Fruit fly (Drosophila melanogaster): ENCODE results near the gene Wdr82.

The Wdr82 gene

dm6 chr2L:8365701-8366643, 8.3 kb upstream of the Wdr82 start, which contains the start of gene Pp2A-29B (continued):
- TF ChIP-seq zf30C (GFP tag; optimal IDR thresholded peaks at IDR 0.05) = peak; percentile 10
- TF ChIP-seq Bteb2 (GFP tag; optimal IDR thresholded peaks at IDR 0.05) = no peak
- TF ChIP-seq disco-r (GFP tag; optimal IDR thresholded peaks at IDR 0.05) = no peak
- TF ChIP-seq CG15514 (GFP tag; optimal IDR thresholded peaks at IDR 0.05) = peak; percentile 42
- TF ChIP-seq sc (optimal IDR thresholded peaks at IDR 0.05) = no peak
- no peak for TF ChIP-seq sc (GFP tag; optimal IDR thresholded peaks at IDR 0.05)
- no peak for TF ChIP-seq Doc2 (GFP tag; IDR thresholded peaks at IDR 0.05)
- TF ChIP-seq CG7745 (tag; optimal IDR thresholded peaks at IDR 0.05) = no peak
- no peak for TF ChIP-seq D19B (GFP tag; optimal IDR thresholded peaks at IDR 0.05)
- TF ChIP-seq CG8290 (GFP tag; optimal IDR thresholded peaks at IDR 0.05) = peak; percentile 13
- no peak for TF ChIP-seq CG8290 (tag; optimal IDR thresholded peaks at IDR 0.05)
- no peak for TF ChIP-seq CG2875 (GFP tag; optimal IDR thresholded peaks at IDR 0.05)
- TF ChIP-seq CG16815 (GFP tag; optimal IDR thresholded peaks at IDR 0.05) = no peak
- peak; percentile 56; the same call in 1 of the 2 replicates for TF ChIP-seq slbo (GFP tag; IDR thresholded peaks at IDR 0.05)
- no peak for TF ChIP-seq C15 (GFP tag; IDR thresholded peaks at IDR 0.05)
- TF ChIP-seq bigmax (GFP tag; optimal IDR thresholded peaks at IDR 0.05) = no peak
- TF ChIP-seq sd (tag; optimal IDR thresholded peaks at IDR 0.05) = peak; percentile 92
- TF ChIP-seq lmd (GFP tag; IDR thresholded peaks at IDR 0.05) = no peak; the same call in 1 of the 2 replicates
- peak; percentile 96 for TF ChIP-seq CG42726 (GFP tag; IDR thresholded peaks at IDR 0.05; ENCODE audit: partially characterized antibody)
- no peak for TF ChIP-seq CG13894 (tag; optimal IDR thresholded peaks at IDR 0.05)
- TF ChIP-seq h (optimal IDR thresholded peaks at IDR 0.05) = no peak
- TF ChIP-seq chn (GFP tag; optimal IDR thresholded peaks at IDR 0.05) = no peak
- no peak for TF ChIP-seq ewg (GFP tag; optimal IDR thresholded peaks at IDR 0.05)
- TF ChIP-seq en (GFP tag; optimal IDR thresholded peaks at IDR 0.05) = no peak
- no peak for TF ChIP-seq CG1233 (GFP tag; optimal IDR thresholded peaks at IDR 0.05)
- TF ChIP-seq CG17385 (GFP tag; optimal IDR thresholded peaks at IDR 0.05) = peak; percentile 6
- no peak for TF ChIP-seq p53 (GFP tag; optimal IDR thresholded peaks at IDR 0.05)
- no peak for TF ChIP-seq tll (GFP tag; optimal IDR thresholded peaks at IDR 0.05)
- TF ChIP-seq CG1529 (GFP tag; optimal IDR thresholded peaks at IDR 0.05) = no peak
- TF ChIP-seq CG13287 (GFP tag; IDR thresholded peaks at IDR 0.05; ENCODE audit: partially characterized antibody) = peak; percentile 99
- TF ChIP-seq CG12659 (GFP tag; optimal IDR thresholded peaks at IDR 0.05) = peak; percentile 69
- TF ChIP-seq crol (GFP tag; IDR thresholded peaks at IDR 0.05) = no peak
- TF ChIP-seq Mes4 (GFP tag; optimal IDR thresholded peaks at IDR 0.05) = no peak
- no peak for TF ChIP-seq Atf-2 (GFP tag; optimal IDR thresholded peaks at IDR 0.05)
- no peak for TF ChIP-seq psq (GFP tag; optimal IDR thresholded peaks at IDR 0.05)
- no peak for TF ChIP-seq CG43689 (GFP tag; IDR thresholded peaks at IDR 0.05)
- peak; percentile 17 for TF ChIP-seq CG9817 (tag; optimal IDR thresholded peaks at IDR 0.05)
- no peak for TF ChIP-seq sim (GFP tag; IDR thresholded peaks at IDR 0.05)
- TF ChIP-seq Xrp1 (GFP tag; IDR thresholded peaks at IDR 0.05) = no peak
- TF ChIP-seq Aef1 (GFP tag; IDR thresholded peaks at IDR 0.05) = no peak
- TF ChIP-seq tap (tag; optimal IDR thresholded peaks at IDR 0.05) = no peak
- TF ChIP-seq CG4617 (GFP tag; optimal IDR thresholded peaks at IDR 0.05; ENCODE audit: borderline replicate concordance) = peak; percentile 69
- TF ChIP-seq CG1024 (GFP tag; IDR thresholded peaks at IDR 0.05) = no peak
- TF ChIP-seq CG10654 (GFP tag; optimal IDR thresholded peaks at IDR 0.05) = no peak
- TF ChIP-seq lilli (GFP tag; optimal IDR thresholded peaks at IDR 0.05) = peak; percentile 8
- TF ChIP-seq CG14965 (GFP tag; optimal IDR thresholded peaks at IDR 0.05; ENCODE audit: borderline replicate concordance) = no peak
- no peak for TF ChIP-seq peb (GFP tag; IDR thresholded peaks at IDR 0.05)
- no peak for TF ChIP-seq MTF-1 (GFP tag; optimal IDR thresholded peaks at IDR 0.05; ENCODE audit: borderline replicate concordance)
- peak; percentile 38; the same call in 1 of the 2 replicates for TF ChIP-seq CG6272 (GFP tag; IDR thresholded peaks at IDR 0.05)
- TF ChIP-seq CG15073 (GFP tag; optimal IDR thresholded peaks at IDR 0.05) = no peak

Data from whole organism, embryonic.